Fruit fly (Drosophila melanogaster): Measurements from ENCODE around the gene alphaTub85E.
A peak's percentile ranks its signal among the peaks of the same experiment; 100 is the strongest.

The alphaTub85E gene

DNA sequence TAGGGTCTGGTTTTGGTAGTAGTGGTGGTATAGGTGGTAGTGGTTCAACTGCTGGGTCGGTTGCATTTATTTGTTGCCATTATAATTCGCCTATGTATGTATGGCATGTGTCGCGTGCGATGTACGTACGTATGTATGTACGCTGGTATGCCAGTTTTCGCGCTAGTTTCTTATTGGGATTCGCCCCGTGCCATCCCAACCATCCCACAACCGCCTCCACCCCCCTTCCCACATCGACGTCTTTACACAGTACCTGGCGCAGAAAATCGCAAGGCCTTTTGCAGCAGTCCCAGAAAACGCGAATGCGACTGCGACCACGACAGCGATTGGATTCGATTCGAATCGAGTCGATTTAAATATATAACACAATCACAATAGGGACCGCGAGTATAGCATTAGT lies 22.8 kb downstream of the alphaTub85E start:
- TF ChIP-seq dsf (GFP tag; optimal IDR thresholded peaks at IDR 0.05; ENCODE audit: borderline replicate concordance), result no peak
- no peak for TF ChIP-seq h (GFP tag; optimal IDR thresholded peaks at IDR 0.05)
- TF ChIP-seq CG9705 (GFP tag; optimal IDR thresholded peaks at IDR 0.05), result no peak
- TF ChIP-seq Jra (GFP tag; optimal IDR thresholded peaks at IDR 0.05), result no peak
- no peak for TF ChIP-seq pan (optimal IDR thresholded peaks at IDR 0.05)
- TF ChIP-seq Hr83 (GFP tag; optimal IDR thresholded peaks at IDR 0.05; ENCODE audit: poor library complexity, severe bottlenecking), result no peak
- TF ChIP-seq OdsH (GFP tag; optimal IDR thresholded peaks at IDR 0.05), result no peak
- no peak for TF ChIP-seq dmrt93B (GFP tag; optimal IDR thresholded peaks at IDR 0.05)
- no peak for TF ChIP-seq rgr (GFP tag; optimal IDR thresholded peaks at IDR 0.05)
- TF ChIP-seq tai (GFP tag; optimal IDR thresholded peaks at IDR 0.05), result no peak
- no peak for TF ChIP-seq ey (GFP tag; optimal IDR thresholded peaks at IDR 0.05)
- no peak for TF ChIP-seq Sp1 (GFP tag; optimal IDR thresholded peaks at IDR 0.05)
- no peak for TF ChIP-seq GATAd (GFP tag; optimal IDR thresholded peaks at IDR 0.05)

DNA sequence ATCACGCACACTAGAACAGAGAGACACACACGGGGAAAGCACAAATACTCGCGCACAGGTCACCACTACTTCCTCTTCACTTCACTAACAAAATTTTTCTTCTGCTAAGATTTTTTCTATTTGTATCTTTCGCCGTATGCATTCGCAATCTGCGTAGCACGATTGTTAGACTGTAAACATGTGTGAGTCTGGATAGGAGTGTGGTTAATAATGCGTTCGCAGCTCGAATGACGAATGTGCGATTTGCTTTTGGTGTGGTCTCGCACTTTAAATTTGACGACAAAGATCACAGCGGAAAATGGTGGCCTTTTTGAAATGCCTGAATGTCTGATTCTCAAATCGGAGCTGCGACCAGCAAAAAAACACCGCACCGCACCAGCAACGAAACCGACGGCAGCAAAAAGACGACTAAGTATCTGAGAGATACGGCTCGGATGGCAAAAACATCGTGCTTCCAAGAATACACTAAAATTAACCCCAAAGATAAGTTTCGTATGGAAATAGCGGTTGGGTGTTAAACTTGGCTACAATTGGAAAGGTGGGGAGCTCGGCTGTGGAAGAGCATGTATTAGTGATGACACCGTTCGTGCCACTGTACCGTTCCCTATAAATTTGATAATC lies 27.9 kb downstream of the alphaTub85E start, which contains the start of gene Unc-115a:
Gene Unc-115a, minus strand, starts transcription at position 410 of the 621 bp plus-strand sequence.
- TF ChIP-seq foxo (GFP tag; optimal IDR thresholded peaks at IDR 0.05) (no peak), br (GFP tag; optimal IDR thresholded peaks at IDR 0.05) (no peak), ey (GFP tag; optimal IDR thresholded peaks at IDR 0.05) (no peak), Hr83 (GFP tag; optimal IDR thresholded peaks at IDR 0.05; ENCODE audit: poor library complexity, severe bottlenecking) (peak; percentile 77), usp (GFP tag; optimal IDR thresholded peaks at IDR 0.05) (no peak), Mio (GFP tag; optimal IDR thresholded peaks at IDR 0.05) (no peak), woc (GFP tag; optimal IDR thresholded peaks at IDR 0.05) (no peak), Abd-B (GFP tag; optimal IDR thresholded peaks at IDR 0.05) (no peak), rgr (GFP tag; optimal IDR thresholded peaks at IDR 0.05) (peak; percentile 57), Rel (GFP tag; optimal IDR thresholded peaks at IDR 0.05) (no peak), Rel (tag; optimal IDR thresholded peaks at IDR 0.05) (peak; percentile 61), Jra (GFP tag; optimal IDR thresholded peaks at IDR 0.05) (no peak), CG9705 (GFP tag; optimal IDR thresholded peaks at IDR 0.05) (no peak), Hnf4 (GFP tag; optimal IDR thresholded peaks at IDR 0.05) (no peak), Dif (GFP tag; optimal IDR thresholded peaks at IDR 0.05; ENCODE audit: partially characterized antibody) (peak; percentile 56), pan (optimal IDR thresholded peaks at IDR 0.05) (no peak), tai (GFP tag; optimal IDR thresholded peaks at IDR 0.05) (no peak), dmrt93B (GFP tag; optimal IDR thresholded peaks at IDR 0.05) (no peak), lola (GFP tag; optimal IDR thresholded peaks at IDR 0.05) (no peak), brk (GFP tag; optimal IDR thresholded peaks at IDR 0.05) (no peak), Hr78 (GFP tag; optimal IDR thresholded peaks at IDR 0.05) (no peak), Sp1 (GFP tag; optimal IDR thresholded peaks at IDR 0.05) (peak; percentile 57), jim (GFP tag; optimal IDR thresholded peaks at IDR 0.05) (peak; percentile 95), sv (GFP tag; optimal IDR thresholded peaks at IDR 0.05) (peak; percentile 38), GATAd (GFP tag; optimal IDR thresholded peaks at IDR 0.05) (no peak), N (GFP tag; optimal IDR thresholded peaks at IDR 0.05) (no peak), Dfd (GFP tag; optimal IDR thresholded peaks at IDR 0.05) (no peak), dsf (GFP tag; optimal IDR thresholded peaks at IDR 0.05; ENCODE audit: borderline replicate concordance) (no peak), h (GFP tag; optimal IDR thresholded peaks at IDR 0.05) (peak; percentile 57), HLH106 (tag; optimal IDR thresholded peaks at IDR 0.05) (no peak), psq (GFP tag; optimal IDR thresholded peaks at IDR 0.05) (no peak), CG32264 (GFP tag; optimal IDR thresholded peaks at IDR 0.05) (no peak), sage (GFP tag; optimal IDR thresholded peaks at IDR 0.05) (no peak), fru (GFP tag; optimal IDR thresholded peaks at IDR 0.05) (peak; percentile 71), Vsx2 (GFP tag; optimal IDR thresholded peaks at IDR 0.05; ENCODE audit: partially characterized antibody) (no peak), Myc (optimal IDR thresholded peaks at IDR 0.05) (peak; percentile 86), dl (GFP tag; optimal IDR thresholded peaks at IDR 0.05; ENCODE audit: insufficient read depth in 1 of 2, partially characterized antibody in 2 of 2) (no peak), OdsH (GFP tag; optimal IDR thresholded peaks at IDR 0.05) (peak; percentile 5), CrebA (GFP tag; optimal IDR thresholded peaks at IDR 0.05; ENCODE audit: borderline replicate concordance) (no peak)
